Fruit fly (Drosophila melanogaster): ENCODE results near the gene Desat1.

Gene Desat1

DNA sequence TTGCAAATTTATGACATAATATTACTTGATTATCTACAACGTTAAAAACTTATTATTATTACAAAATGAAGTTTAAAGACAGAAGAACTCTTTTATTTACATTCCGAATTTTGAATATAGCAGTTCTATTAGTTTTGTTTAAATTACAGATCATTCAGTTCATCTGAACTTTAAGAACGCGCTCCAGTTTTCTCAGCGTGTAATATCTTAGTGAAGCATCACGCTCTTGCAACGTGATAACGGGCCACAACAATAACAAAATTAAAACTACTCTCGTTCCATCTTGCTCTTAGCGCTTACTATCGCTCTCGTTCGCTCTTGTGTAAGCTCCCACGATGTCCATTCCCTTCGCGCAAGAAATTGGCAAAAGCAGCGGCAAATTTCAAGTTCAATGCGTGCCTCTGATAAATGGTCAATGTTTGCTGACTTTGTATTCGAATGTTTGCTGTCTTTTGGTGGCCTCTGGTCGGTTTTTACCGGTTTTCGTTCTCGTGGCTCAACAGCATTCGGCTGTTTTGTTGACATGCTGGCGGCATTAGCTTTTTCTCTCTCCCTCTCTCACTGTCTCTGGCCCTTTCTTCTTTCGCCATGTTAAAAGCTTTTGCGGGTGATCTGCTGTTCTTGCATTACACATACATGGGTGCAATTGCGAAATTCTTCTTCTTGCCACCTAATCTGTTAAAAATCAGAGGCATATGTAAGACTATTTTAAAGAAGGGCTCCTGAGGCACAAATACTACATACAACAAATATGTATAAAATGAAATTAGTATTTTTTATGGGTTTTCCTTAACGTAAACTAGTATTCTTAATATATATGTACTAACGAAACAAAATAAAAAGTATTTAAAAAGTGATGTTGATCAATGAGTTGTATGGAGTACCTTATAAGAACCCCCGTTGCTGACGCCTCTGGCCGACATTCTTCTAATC lies 3.5 kb downstream of the Desat1 start:
- TF ChIP-seq ovo (GFP tag; optimal IDR thresholded peaks at IDR 0.05) (peak; percentile 59), CG14711 (tag; optimal IDR thresholded peaks at IDR 0.05) (peak; percentile 81), cic (GFP tag; optimal IDR thresholded peaks at IDR 0.05) (no peak), CG11617 (GFP tag; optimal IDR thresholded peaks at IDR 0.05) (peak; percentile 71), CG1620 (GFP tag; optimal IDR thresholded peaks at IDR 0.05) (peak; percentile 48), Mnt (GFP tag; optimal IDR thresholded peaks at IDR 0.05) (peak; percentile 47), CG33017 (tag; optimal IDR thresholded peaks at IDR 0.05) (peak; percentile 82), toe (GFP tag; optimal IDR thresholded peaks at IDR 0.05) (peak; percentile 37), pad (GFP tag; optimal IDR thresholded peaks at IDR 0.05) (peak; percentile 51), Hr96 (GFP tag; optimal IDR thresholded peaks at IDR 0.05) (peak; percentile 65), Crg-1 (GFP tag; optimal IDR thresholded peaks at IDR 0.05) (no peak), CG7101 (tag; optimal IDR thresholded peaks at IDR 0.05) (peak; percentile 85), bab1 (GFP tag; optimal IDR thresholded peaks at IDR 0.05) (peak; percentile 85), kay (GFP tag; ENCODE audit: borderline replicate concordance) (peak; percentile 77), tj (GFP tag; optimal IDR thresholded peaks at IDR 0.05) (peak; percentile 83), Clk (GFP tag; optimal IDR thresholded peaks at IDR 0.05) (no peak), CG12768 (GFP tag; optimal IDR thresholded peaks at IDR 0.05) (no peak), cnc (optimal IDR thresholded peaks at IDR 0.05) (no peak), CG7045 (GFP tag; optimal IDR thresholded peaks at IDR 0.05) (peak; percentile 78), CG5204 (GFP tag; optimal IDR thresholded peaks at IDR 0.05) (no peak)

DNA sequence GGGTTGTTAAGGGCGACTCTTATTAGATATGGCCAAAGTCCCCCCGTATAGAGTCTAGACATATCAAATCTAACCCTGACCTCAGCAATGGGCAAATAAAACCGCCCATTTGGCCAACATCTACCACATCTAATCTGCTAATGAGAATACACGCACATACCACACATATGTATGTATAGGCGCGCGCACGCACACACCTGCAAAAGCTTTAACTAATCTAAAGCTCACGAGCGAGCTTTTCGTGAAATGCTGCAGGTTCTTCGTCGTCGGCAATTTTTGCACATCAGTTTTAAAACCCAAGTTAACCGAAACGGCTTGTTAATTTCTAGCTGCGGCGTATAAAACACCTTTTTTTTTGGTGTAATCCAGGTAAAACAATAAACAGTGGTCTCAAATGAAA lies 4.4 kb downstream of the Desat1 start:
- no peak for TF ChIP-seq Hr96 (GFP tag; optimal IDR thresholded peaks at IDR 0.05)
- TF ChIP-seq tj (GFP tag; optimal IDR thresholded peaks at IDR 0.05), result peak; percentile 74
- TF ChIP-seq Mnt (GFP tag; optimal IDR thresholded peaks at IDR 0.05), result no peak
- no peak for TF ChIP-seq kay (GFP tag; ENCODE audit: borderline replicate concordance)

DNA sequence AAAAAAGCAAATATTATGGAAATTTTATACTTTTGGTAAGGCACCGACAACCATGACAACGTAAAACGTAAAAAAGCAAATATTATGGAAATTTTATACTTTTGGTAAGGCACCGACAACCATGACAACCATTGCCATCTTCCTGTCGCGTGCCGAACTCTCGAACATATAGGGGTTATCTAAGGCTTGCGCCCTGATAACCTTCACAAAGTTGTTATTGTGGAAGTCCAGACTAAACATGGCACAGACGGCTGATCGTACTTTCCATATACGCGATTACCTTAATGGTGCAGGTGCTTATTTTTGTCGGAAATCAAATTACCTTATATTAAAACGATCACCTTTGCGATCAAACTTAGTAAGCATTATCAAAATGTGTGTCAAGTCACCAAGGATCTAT lies 6.1 kb downstream of the Desat1 start:
- TF ChIP-seq ovo (GFP tag; optimal IDR thresholded peaks at IDR 0.05) (no peak), CG5204 (GFP tag; optimal IDR thresholded peaks at IDR 0.05) (no peak), tj (GFP tag; optimal IDR thresholded peaks at IDR 0.05) (no peak), pad (GFP tag; optimal IDR thresholded peaks at IDR 0.05) (no peak), cnc (optimal IDR thresholded peaks at IDR 0.05) (no peak), kay (GFP tag; ENCODE audit: borderline replicate concordance) (no peak), Mnt (GFP tag; optimal IDR thresholded peaks at IDR 0.05) (no peak), CG7101 (tag; optimal IDR thresholded peaks at IDR 0.05) (no peak), Hr96 (GFP tag; optimal IDR thresholded peaks at IDR 0.05) (no peak)

DNA sequence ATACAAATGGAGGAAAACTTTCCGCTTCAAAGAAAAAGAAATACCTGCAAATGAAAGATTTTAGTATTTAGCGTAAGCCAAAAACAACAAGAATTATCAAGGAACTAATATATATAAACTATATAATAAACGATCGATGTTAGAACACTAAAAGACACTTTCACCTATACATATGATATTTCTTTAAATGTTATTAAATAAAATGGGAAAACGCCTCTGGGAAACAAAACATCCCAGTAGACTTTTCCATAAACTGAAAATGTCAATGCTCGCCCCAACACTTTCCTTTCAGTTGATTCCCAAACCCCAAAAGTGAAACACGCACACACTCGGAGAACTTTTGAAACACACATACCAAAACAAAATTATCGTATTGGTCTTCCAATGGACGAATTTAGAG lies 8.0 kb downstream of the Desat1 start, which contains the start of gene vrs:
vrs (plus strand) TSS at position 301 of the 400 bp plus-strand sequence.
- no peak for TF ChIP-seq CG33017 (tag; optimal IDR thresholded peaks at IDR 0.05)
- TF ChIP-seq CG12768 (GFP tag; optimal IDR thresholded peaks at IDR 0.05), result no peak
- no peak for TF ChIP-seq bab1 (GFP tag; optimal IDR thresholded peaks at IDR 0.05)
- no peak for TF ChIP-seq CG1620 (GFP tag; optimal IDR thresholded peaks at IDR 0.05)
- TF ChIP-seq ovo (GFP tag; optimal IDR thresholded peaks at IDR 0.05), result no peak

DNA sequence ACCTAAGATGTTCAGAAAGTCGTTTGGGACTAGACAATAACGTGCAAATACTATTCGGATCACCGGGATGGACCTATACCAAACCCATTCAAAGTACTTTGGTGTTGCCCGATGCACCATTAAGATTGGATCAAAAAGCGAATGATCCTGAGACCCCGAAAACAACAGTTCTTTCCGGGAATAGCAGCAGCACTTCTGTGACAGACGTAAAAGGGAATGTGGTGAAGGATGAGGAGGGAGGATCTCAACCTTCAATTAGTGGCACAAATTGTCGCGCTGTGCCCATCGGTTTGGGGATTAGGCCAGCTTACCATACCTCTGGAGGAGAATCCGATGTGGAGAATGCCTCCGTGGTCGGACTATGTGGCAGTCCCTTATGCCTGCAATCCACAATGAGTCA lies 8.9 kb downstream of the Desat1 start:
- TF ChIP-seq CG14711 (tag; optimal IDR thresholded peaks at IDR 0.05) (no peak), Clk (GFP tag; optimal IDR thresholded peaks at IDR 0.05) (no peak), bab1 (GFP tag; optimal IDR thresholded peaks at IDR 0.05) (no peak), cnc (optimal IDR thresholded peaks at IDR 0.05) (no peak), CG33017 (tag; optimal IDR thresholded peaks at IDR 0.05) (no peak), ovo (GFP tag; optimal IDR thresholded peaks at IDR 0.05) (no peak), Hr96 (GFP tag; optimal IDR thresholded peaks at IDR 0.05) (no peak), CG7101 (tag; optimal IDR thresholded peaks at IDR 0.05) (no peak), kay (GFP tag; ENCODE audit: borderline replicate concordance) (no peak), tj (GFP tag; optimal IDR thresholded peaks at IDR 0.05) (no peak), CG1620 (GFP tag; optimal IDR thresholded peaks at IDR 0.05) (no peak), CG5204 (GFP tag; optimal IDR thresholded peaks at IDR 0.05) (no peak), Mnt (GFP tag; optimal IDR thresholded peaks at IDR 0.05) (no peak), CG12768 (GFP tag; optimal IDR thresholded peaks at IDR 0.05) (no peak)

DNA sequence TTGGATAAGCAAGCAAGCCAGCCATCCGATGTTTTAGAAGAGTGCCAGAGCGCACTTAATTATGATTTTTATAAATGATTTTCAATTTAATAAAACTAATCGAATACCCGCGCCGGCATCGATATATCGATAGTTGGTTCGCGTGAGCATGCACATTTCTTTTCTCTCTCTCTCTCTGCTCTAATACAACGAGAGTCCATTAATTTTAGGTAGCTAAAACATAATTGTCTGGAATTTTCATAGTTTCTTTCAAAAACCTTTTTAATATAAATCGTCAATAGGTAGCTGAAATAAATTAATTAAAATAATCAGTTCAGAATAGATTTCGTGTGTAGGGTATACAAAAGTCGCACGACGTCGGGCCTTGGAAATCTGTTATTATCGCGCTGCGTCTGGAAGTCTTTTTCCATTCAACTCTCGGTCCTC lies 9.5 kb downstream of the Desat1 start, which contains the start of gene CG18549:
CG18549 (plus strand) TSS at position 408 of the 426 bp plus-strand sequence.
- TF ChIP-seq toe (GFP tag; optimal IDR thresholded peaks at IDR 0.05) (no peak), Clk (GFP tag; optimal IDR thresholded peaks at IDR 0.05) (peak; percentile 94), Mnt (GFP tag; optimal IDR thresholded peaks at IDR 0.05) (peak; percentile 95), CG14711 (tag; optimal IDR thresholded peaks at IDR 0.05) (peak; percentile 99), CG5204 (GFP tag; optimal IDR thresholded peaks at IDR 0.05) (peak; percentile 97), pad (GFP tag; optimal IDR thresholded peaks at IDR 0.05) (peak; percentile 89), bab1 (GFP tag; optimal IDR thresholded peaks at IDR 0.05) (peak; percentile 100), ovo (GFP tag; optimal IDR thresholded peaks at IDR 0.05) (peak; percentile 58), Crg-1 (GFP tag; optimal IDR thresholded peaks at IDR 0.05) (peak; percentile 98), CG7101 (tag; optimal IDR thresholded peaks at IDR 0.05) (peak; percentile 100), CG7045 (GFP tag; optimal IDR thresholded peaks at IDR 0.05) (peak; percentile 97), tj (GFP tag; optimal IDR thresholded peaks at IDR 0.05) (peak; percentile 83), CG33017 (tag; optimal IDR thresholded peaks at IDR 0.05) (peak; percentile 100), CG12768 (GFP tag; optimal IDR thresholded peaks at IDR 0.05) (peak; percentile 99), Hr96 (GFP tag; optimal IDR thresholded peaks at IDR 0.05) (peak; percentile 99), CG1620 (GFP tag; optimal IDR thresholded peaks at IDR 0.05) (peak; percentile 97), CG11617 (GFP tag; optimal IDR thresholded peaks at IDR 0.05) (peak; percentile 96), cnc (optimal IDR thresholded peaks at IDR 0.05) (peak in 1 of 2 experiments; percentile 15), kay (GFP tag; ENCODE audit: borderline replicate concordance) (peak; percentile 99), cic (GFP tag; optimal IDR thresholded peaks at IDR 0.05) (peak; percentile 98)

Measured in whole organism, adult.